Worm (Caenorhabditis elegans) whole organism, mixed stage, embryonic: ENCODE measurements around the gene scly-1.

Experiments
- flh-1 ChIP-seq: fragments of 200-800 bp; sonication (Bioruptor generic); optimal IDR thresholded peaks from 2 replicates; lab custom pipeline; 2018; ENCODE audit warnings: mild to moderate bottlenecking, missing genetic modification characterization, moderate library complexity, missing compliant biosample characterization
- lsy-2 ChIP-seq: fragments of 150-350 bp; optimal IDR thresholded peaks from 2 replicates; lab custom pipeline; 2014; ENCODE audit warnings: missing biosample characterization, missing genetic modification characterization
- snpc-4 ChIP-seq: fragments of 150-350 bp; optimal IDR thresholded peaks from 2 replicates; lab custom pipeline; 2014; ENCODE audit warnings: missing biosample characterization, missing genetic modification characterization
- tbx-8 ChIP-seq: fragments of 200-800 bp; sonication (Bioruptor generic); optimal IDR thresholded peaks from 2 replicates; lab custom pipeline; 2018; ENCODE audit warnings: mild to moderate bottlenecking, missing genetic modification characterization, moderate library complexity, missing compliant biosample characterization
- unc-62 ChIP-seq: fragments of 150-350 bp; optimal IDR thresholded peaks from 2 replicates; lab custom pipeline; 2014; ENCODE audit warnings: missing biosample characterization, missing genetic modification reagents, missing genetic modification characterization

- TF ChIP-seq snpc-4 (tag; lab: Kevin White, UChicago) (no peak), tbx-8 (GFP tag; lab: Kevin White, UChicago) (no peak), flh-1 (no peak), lsy-2 (tag; lab: Kevin White, UChicago) (no peak), unc-62 (GFP tag; lab: Kevin White, UChicago) (no peak)
Observed at ce11 chrII:6273916-6274315, 7.0 kb downstream of the scly-1 start, which contains the start of gene bpl-1.
